Worm (Caenorhabditis elegans) whole organism, L4 larva: ENCODE measurements around the gene M151.1.

Experiments
- R02D3.7 ChIP-seq: fragments of 150-350 bp; sonication (generic microtip); optimal IDR thresholded peaks from 3 replicates; lab custom pipeline; 2014; ENCODE audit warnings: missing biosample characterization, missing genetic modification characterization
- daf-19 ChIP-seq: fragments of 200-800 bp; sonication (Bioruptor generic); conservative IDR thresholded peaks from 2 replicates; pipeline ENCODE4 v1.3.6; 2022; ENCODE audit warnings: missing genetic modification characterization, missing compliant biosample characterization
- dpl-1 ChIP-seq: fragments of 150-350 bp; optimal IDR thresholded peaks from 2 replicates; lab custom pipeline; 2014; ENCODE audit warnings: missing biosample characterization, missing genetic modification reagents, missing genetic modification characterization
- fos-1 ChIP-seq: fragments of 150-350 bp; optimal IDR thresholded peaks from 2 replicates; lab custom pipeline; 2014; ENCODE audit warnings: missing biosample characterization, missing genetic modification characterization
- lin-15B ChIP-seq: fragments of 150-350 bp; sonication (generic microtip); optimal IDR thresholded peaks from 3 replicates; lab custom pipeline; 2014; ENCODE audit warnings: missing biosample characterization, missing genetic modification characterization
- lsy-2 ChIP-seq, 2 experiments: fragments of 150-350 bp in 1 of 2; sonication (generic microtip) in 1 of 2; optimal IDR thresholded peaks; 2 replicates each; lab custom pipeline; 2014 to 2017; ENCODE audit warnings: missing biosample characterization in 2 of 2, missing genetic modification characterization in 2 of 2
- nhr-10 ChIP-seq: fragments of 150-350 bp; optimal IDR thresholded peaks from 2 replicates; lab custom pipeline; 2014; ENCODE audit warnings: missing biosample characterization, missing genetic modification characterization
- nhr-237 ChIP-seq: sonication (generic microtip); optimal IDR thresholded peaks from 2 replicates; lab custom pipeline; 2017; ENCODE audit warnings: missing biosample characterization, missing genetic modification characterization
- nhr-25 ChIP-seq: sonication (generic microtip); optimal IDR thresholded peaks from 2 replicates; lab custom pipeline; 2017; ENCODE audit warnings: missing genetic modification characterization, mild to moderate bottlenecking, missing compliant biosample characterization, antibody characterized with exemption, moderate library complexity, borderline replicate concordance; ENCODE audit not compliant: insufficient read depth
- nhr-76 ChIP-seq: fragments of 150-350 bp; optimal IDR thresholded peaks from 2 replicates; lab custom pipeline; 2014; ENCODE audit warnings: missing biosample characterization, missing genetic modification characterization
- tra-1 ChIP-seq: fragments of 200-800 bp; sonication (Bioruptor generic); IDR thresholded peaks from 2 replicates; pipeline ENCODE4 v1.3.6; 2022; ENCODE audit warnings: missing genetic modification reagents, missing genetic modification characterization, missing compliant biosample characterization

ce11 chrII:3639238-3639637, 2.1 kb upstream of the M151.1 start, which contains the start of gene fbxb-31:
- TF ChIP-seq fos-1 (tag; lab: Kevin White, UChicago) = no peak
- TF ChIP-seq lsy-2 (tag; optimal IDR thresholded peaks at IDR 0.05; lab: Kevin White, UChicago) = no peak
- TF ChIP-seq dpl-1 (GFP tag; lab: Kevin White, UChicago) = no peak
- TF ChIP-seq lin-15B (tag; lab: Kevin White, UChicago) = no peak
- no peak for TF ChIP-seq nhr-10 (tag; lab: Kevin White, UChicago)
- TF ChIP-seq tra-1 (GFP tag; lab: Robert Waterston, UW) = no peak
- TF ChIP-seq nhr-76 (tag; lab: Kevin White, UChicago) = no peak
- no peak for TF ChIP-seq nhr-237 (tag; lab: Kevin White, UChicago)
- TF ChIP-seq daf-19 (GFP tag; lab: Robert Waterston, UW) = no peak
- no peak for TF ChIP-seq nhr-25 (tag; lab: Kevin White, UChicago)
- no peak for TF ChIP-seq R02D3.7 (tag; lab: Kevin White, UChicago)
